Worm (Caenorhabditis elegans): ENCODE data around the gene Y47D7A.13.

- TF ChIP-seq blmp-1 (tag; optimal IDR thresholded peaks at IDR 0.05; ENCODE audit: insufficient read depth) (no peak), ceh-82 (tag; optimal IDR thresholded peaks at IDR 0.05) (no peak)
Measured at ce11 chrV:4416710-4417109, 19.0 kb downstream of the Y47D7A.13 start, which contains the start of gene Y47D7A.18.
